Fruit fly (Drosophila melanogaster): Measurements from ENCODE around the gene CG34452.

The CG34452 gene

dm6 chr3L:15700338-15700966 lies 12.8 kb upstream of the CG34452 start (continued):
- TF ChIP-seq NK7.1 (GFP tag; optimal IDR thresholded peaks at IDR 0.05) (no peak), CG31441 (GFP tag; IDR thresholded peaks at IDR 0.05) (peak; percentile 49; the same call in 1 of the 2 replicates), CG18619 (GFP tag; optimal IDR thresholded peaks at IDR 0.05) (peak; percentile 6), ftz-f1 (GFP tag; optimal IDR thresholded peaks at IDR 0.05) (no peak), abd-A (tag; optimal IDR thresholded peaks at IDR 0.05) (no peak), CG10565 (GFP tag; optimal IDR thresholded peaks at IDR 0.05) (no peak), vfl (GFP tag; optimal IDR thresholded peaks at IDR 0.05) (no peak), gce (GFP tag; IDR thresholded peaks at IDR 0.05) (no peak), CG1602 (GFP tag; optimal IDR thresholded peaks at IDR 0.05) (peak; percentile 40), trh (GFP tag; optimal IDR thresholded peaks at IDR 0.05) (no peak), CG8765 (GFP tag; IDR thresholded peaks at IDR 0.05) (0 out of 2 replicates have a peak, but pooled peaks have one; percentile 16), CG7372 (GFP tag; IDR thresholded peaks at IDR 0.05) (no peak), CG11247 (GFP tag; IDR thresholded peaks at IDR 0.05) (no peak), CG2875 (GFP tag; optimal IDR thresholded peaks at IDR 0.05) (peak; percentile 38), CG17361 (GFP tag; IDR thresholded peaks at IDR 0.05) (peak; percentile 66; the same call in 2 of the 3 replicates), Blimp-1 (GFP tag; optimal IDR thresholded peaks at IDR 0.05) (no peak), CG6791 (GFP tag; IDR thresholded peaks at IDR 0.05; ENCODE audit: partially characterized antibody) (0 out of 3 replicates have a peak, but pooled peaks have one; percentile 13), CG7839 (tag; optimal IDR thresholded peaks at IDR 0.05) (peak; percentile 57), CG30431 (GFP tag; optimal IDR thresholded peaks at IDR 0.05) (peak; percentile 60), CG43689 (GFP tag; IDR thresholded peaks at IDR 0.05) (no peak), Bteb2 (GFP tag; optimal IDR thresholded peaks at IDR 0.05) (no peak), jigr1 (GFP tag; IDR thresholded peaks at IDR 0.05) (no peak), CG7556 (GFP tag; optimal IDR thresholded peaks at IDR 0.05) (peak; percentile 72), CG3065 (GFP tag; optimal IDR thresholded peaks at IDR 0.05) (peak; percentile 20), tna (GFP tag; IDR thresholded peaks at IDR 0.05; ENCODE audit: partially characterized antibody) (no peak), btn (GFP tag; optimal IDR thresholded peaks at IDR 0.05) (no peak), Aef1 (GFP tag; IDR thresholded peaks at IDR 0.05) (no peak), nom (GFP tag; optimal IDR thresholded peaks at IDR 0.05) (no peak), crc (GFP tag; optimal IDR thresholded peaks at IDR 0.05) (no peak), CG9437 (GFP tag; optimal IDR thresholded peaks at IDR 0.05) (peak; percentile 27), grau (tag; optimal IDR thresholded peaks at IDR 0.05) (peak; percentile 65), D19A (tag; optimal IDR thresholded peaks at IDR 0.05) (peak; percentile 69), sna (GFP tag; IDR thresholded peaks at IDR 0.05; ENCODE audit: partially characterized antibody) (no peak), trem (tag; optimal IDR thresholded peaks at IDR 0.05) (peak; percentile 39), kay (GFP tag; optimal IDR thresholded peaks at IDR 0.05) (no peak), zfh1 (GFP tag; IDR thresholded peaks at IDR 0.05) (0 out of 3 replicates have a peak, but pooled peaks have one; percentile 21), fru (optimal IDR thresholded peaks at IDR 0.05) (no peak), Neu2 (GFP tag; optimal IDR thresholded peaks at IDR 0.05; ENCODE audit: borderline replicate concordance) (peak; percentile 59), CG10267 (tag; optimal IDR thresholded peaks at IDR 0.05) (peak; percentile 60), toy (GFP tag; IDR thresholded peaks at IDR 0.05) (no peak), onecut (GFP tag; IDR thresholded peaks at IDR 0.05) (no peak), eve (GFP tag; optimal IDR thresholded peaks at IDR 0.05) (peak in 1 of 2 experiments; percentile 60), ara (GFP tag; IDR thresholded peaks at IDR 0.05) (no peak), bbx (GFP tag; IDR thresholded peaks at IDR 0.05; ENCODE audit: partially characterized antibody) (no peak), CG5245 (GFP tag; optimal IDR thresholded peaks at IDR 0.05) (no peak), Mrtf (GFP tag; IDR thresholded peaks at IDR 0.05) (no peak), H2.0 (GFP tag; IDR thresholded peaks at IDR 0.05) (no peak), CG15601 (tag; optimal IDR thresholded peaks at IDR 0.05) (peak; percentile 66), ATbp (GFP tag; optimal IDR thresholded peaks at IDR 0.05) (no peak), Xbp1 (GFP tag; optimal IDR thresholded peaks at IDR 0.05) (no peak), CG4360 (GFP tag; IDR thresholded peaks at IDR 0.05) (peak; percentile 95)
